Worm (Caenorhabditis elegans): ENCODE data around the gene cept-2.

DNA sequence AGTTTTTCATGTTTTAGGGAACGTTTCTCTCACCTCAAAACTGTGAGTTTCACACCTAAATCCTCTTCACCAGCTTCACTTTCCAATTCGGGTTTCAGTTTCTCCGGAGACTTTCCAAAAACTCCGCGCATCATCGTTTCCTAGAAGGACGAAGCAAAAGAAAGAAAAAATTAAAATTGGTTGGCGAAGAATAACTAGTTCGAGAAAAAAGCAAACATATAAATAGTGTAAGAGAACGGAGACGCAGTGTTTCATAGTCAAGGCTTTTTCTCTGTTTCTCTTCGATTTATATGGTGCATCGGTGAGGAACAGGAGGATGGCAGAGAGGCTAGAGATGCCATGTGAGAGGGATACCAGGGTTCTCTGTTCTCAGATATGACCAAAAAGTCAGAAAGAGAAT lies 24.8 kb upstream of the cept-2 start, which contains the start of gene F47B8.3:
- TF ChIP-seq hsf-1 (GFP tag; IDR thresholded peaks at IDR 0.05), result no peak
- no peak for TF ChIP-seq hrde-1 (tag; optimal IDR thresholded peaks at IDR 0.05; ENCODE audit: borderline replicate concordance)
- no peak for TF ChIP-seq dpl-1 (GFP tag; optimal IDR thresholded peaks at IDR 0.05)
- TF ChIP-seq madf-3 (GFP tag; IDR thresholded peaks at IDR 0.05), result no peak
- no peak for TF ChIP-seq nhr-179 (tag; optimal IDR thresholded peaks at IDR 0.05)
- no peak for TF ChIP-seq ceh-40 (GFP tag; IDR thresholded peaks at IDR 0.05)
- no peak for TF ChIP-seq dox-1 (GFP tag; IDR thresholded peaks at IDR 0.05)
- TF ChIP-seq F57A8.1 (GFP tag; optimal IDR thresholded peaks at IDR 0.05), result no peak
